Worm (Caenorhabditis elegans): ENCODE data around the gene nhr-105.

Gene nhr-105

DNA sequence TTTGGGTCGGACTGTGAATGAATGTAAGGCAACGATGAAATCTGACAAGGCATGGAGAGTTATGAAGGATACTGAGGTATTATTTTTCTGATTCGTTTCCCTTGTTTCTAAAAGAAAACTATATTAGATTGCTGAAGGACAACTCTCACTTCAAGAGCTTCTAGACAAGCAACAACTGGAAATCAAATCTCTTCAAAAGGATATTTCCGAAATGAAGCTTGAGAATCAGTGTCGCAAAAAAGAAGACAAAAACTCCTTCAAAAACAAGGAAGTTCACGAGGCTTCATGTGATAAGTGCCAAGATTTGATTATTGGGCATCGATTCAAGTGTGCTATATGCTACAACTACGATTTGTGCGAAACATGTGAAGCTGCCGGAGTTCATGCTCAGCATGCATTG lies 31.3 kb upstream of the nhr-105 start:
- TF ChIP-seq ceh-34 (tag; optimal IDR thresholded peaks at IDR 0.05) (no peak), sox-4 (tag; optimal IDR thresholded peaks at IDR 0.05) (no peak)

DNA sequence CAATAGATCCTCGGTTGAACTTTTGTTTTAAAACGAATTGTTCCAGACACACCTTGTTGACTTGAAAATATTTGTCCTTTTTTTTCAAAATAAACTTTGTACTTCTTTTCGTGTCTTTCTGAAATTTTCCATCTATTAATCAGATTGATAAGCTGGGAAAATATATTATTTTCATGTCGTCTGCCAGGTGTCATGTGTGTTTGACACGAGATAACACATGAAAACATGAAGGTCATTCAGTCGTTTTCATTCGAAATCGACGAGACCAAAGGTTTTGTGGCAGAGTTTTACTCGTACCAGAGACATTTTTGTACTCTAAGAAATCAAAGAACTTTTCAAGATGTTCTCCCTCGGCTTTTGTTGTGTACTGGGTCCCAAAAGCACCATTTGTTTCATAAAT lies 29.3 kb upstream of the nhr-105 start:
- TF ChIP-seq pax-1 (tag; optimal IDR thresholded peaks at IDR 0.05) (no peak), eyg-1 (tag; optimal IDR thresholded peaks at IDR 0.05) (no peak), sox-4 (tag; optimal IDR thresholded peaks at IDR 0.05) (no peak), madf-2 (tag; optimal IDR thresholded peaks at IDR 0.05) (no peak), ceh-22 (tag; optimal IDR thresholded peaks at IDR 0.05) (no peak), elt-4 (tag; optimal IDR thresholded peaks at IDR 0.05) (no peak)

DNA sequence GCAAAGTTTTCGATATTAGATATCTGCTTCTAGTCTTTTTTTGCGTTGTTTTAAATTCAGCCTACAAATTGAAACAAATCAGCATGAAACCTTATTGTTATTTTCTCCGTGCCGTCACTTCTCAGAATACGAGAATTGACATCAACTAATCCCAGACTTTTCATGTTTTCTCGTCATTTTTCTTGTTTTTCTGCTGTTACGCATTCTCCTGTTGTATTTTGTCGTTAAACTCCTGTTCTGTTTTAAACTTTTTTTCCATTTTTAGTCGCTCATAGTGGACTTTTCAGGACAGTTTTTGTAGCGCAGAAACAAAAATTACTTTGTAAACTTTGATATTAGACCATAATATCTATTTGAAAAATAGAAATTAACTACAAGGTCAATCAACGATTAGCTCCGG lies 27.7 kb upstream of the nhr-105 start:
- TF ChIP-seq ceh-30 (tag; optimal IDR thresholded peaks at IDR 0.05) (no peak), fkh-10 (GFP tag; optimal IDR thresholded peaks at IDR 0.05) (no peak), F13H6.1 (tag; optimal IDR thresholded peaks at IDR 0.05) (no peak)

DNA sequence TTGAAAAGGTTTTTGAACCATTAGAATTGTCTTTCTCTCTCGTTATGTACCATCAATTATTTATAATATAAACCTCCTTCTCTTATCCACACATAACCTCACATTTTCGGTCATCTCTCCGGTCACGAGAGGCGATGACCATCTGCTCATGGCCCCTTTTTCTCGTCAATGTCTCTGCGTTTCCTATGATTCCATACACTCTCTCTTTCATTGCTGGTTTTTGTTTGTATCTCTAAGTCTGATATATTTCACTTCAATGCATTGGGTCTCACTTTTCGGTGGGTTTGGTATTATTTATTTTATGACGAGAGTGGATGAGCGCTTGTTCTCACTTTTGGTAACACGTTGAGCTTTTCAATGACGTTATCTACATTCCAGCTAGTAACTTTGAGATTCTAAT lies 27.0 kb upstream of the nhr-105 start:
- TF ChIP-seq ttx-3 (tag; optimal IDR thresholded peaks at IDR 0.05) (no peak), ceh-2 (tag; optimal IDR thresholded peaks at IDR 0.05) (peak; percentile 4), ceh-6 (GFP tag; optimal IDR thresholded peaks at IDR 0.05) (no peak), hlh-8 (tag; optimal IDR thresholded peaks at IDR 0.05) (peak; percentile 20), nfya-1 (tag; optimal IDR thresholded peaks at IDR 0.05) (peak; percentile 64), odd-2 (tag; optimal IDR thresholded peaks at IDR 0.05) (no peak), ceh-34 (tag; optimal IDR thresholded peaks at IDR 0.05) (peak; percentile 35), ceh-31 (tag; optimal IDR thresholded peaks at IDR 0.05) (peak; percentile 53), ceh-24 (tag; optimal IDR thresholded peaks at IDR 0.05) (no peak), elt-2 (tag; optimal IDR thresholded peaks at IDR 0.05) (peak; percentile 7), sdc-2 (tag; optimal IDR thresholded peaks at IDR 0.05) (no peak), unc-42 (tag; optimal IDR thresholded peaks at IDR 0.05) (peak; percentile 19), pha-2 (tag; optimal IDR thresholded peaks at IDR 0.05) (peak; percentile 63), gmeb-2 (tag; optimal IDR thresholded peaks at IDR 0.05) (no peak), unc-55 (GFP tag; optimal IDR thresholded peaks at IDR 0.05) (peak; percentile 7), hlh-30 (tag; optimal IDR thresholded peaks at IDR 0.05; ENCODE audit: insufficient read depth) (peak; percentile 94)

DNA sequence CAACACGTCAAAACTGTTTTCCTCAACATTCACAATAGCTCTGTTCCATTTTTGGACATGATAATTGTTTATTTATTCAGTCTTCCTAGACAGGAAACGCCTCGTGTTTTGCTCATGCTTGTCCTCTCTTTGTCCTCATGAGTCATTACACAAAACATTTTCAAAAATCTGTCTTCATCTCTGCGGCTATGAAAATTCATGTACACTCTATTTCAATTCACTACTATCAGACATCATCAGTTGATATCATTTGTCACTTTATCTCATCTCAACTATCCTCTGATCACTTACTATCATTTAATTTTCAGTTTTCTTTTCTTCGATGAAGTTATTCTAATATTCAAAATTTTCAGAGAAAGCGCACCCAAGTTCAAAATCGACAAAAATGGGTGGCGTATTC lies 26.1 kb upstream of the nhr-105 start, which contains the start of gene adah-1:
Gene adah-1 (plus strand): TSS at position 354 of the 400 bp plus-strand sequence.
- TF ChIP-seq F13H6.1 (tag; optimal IDR thresholded peaks at IDR 0.05) (no peak), Y22D7AL.16 (tag; optimal IDR thresholded peaks at IDR 0.05) (no peak), fkh-10 (GFP tag; optimal IDR thresholded peaks at IDR 0.05) (no peak), ztf-16 (tag; optimal IDR thresholded peaks at IDR 0.05) (no peak), pha-2 (tag; optimal IDR thresholded peaks at IDR 0.05) (no peak), ceh-18 (tag; optimal IDR thresholded peaks at IDR 0.05) (peak; percentile 5), T23F11.4 (GFP tag; optimal IDR thresholded peaks at IDR 0.05) (no peak), unc-55 (GFP tag; optimal IDR thresholded peaks at IDR 0.05) (peak; percentile 85), hlh-15 (tag; optimal IDR thresholded peaks at IDR 0.05) (no peak), hlh-6 (tag; optimal IDR thresholded peaks at IDR 0.05) (no peak), unc-3 (GFP tag; conservative IDR thresholded peaks at IDR 0.05) (no peak), unc-3 (tag; optimal IDR thresholded peaks at IDR 0.05) (no peak), ref-2 (tag; optimal IDR thresholded peaks at IDR 0.05) (no peak), unc-86 (tag; optimal IDR thresholded peaks at IDR 0.05) (no peak), npax-4 (tag; optimal IDR thresholded peaks at IDR 0.05) (no peak), pros-1 (tag; optimal IDR thresholded peaks at IDR 0.05) (no peak), pax-1 (tag; optimal IDR thresholded peaks at IDR 0.05) (no peak), tbx-7 (tag; optimal IDR thresholded peaks at IDR 0.05) (no peak)
